Worm (Caenorhabditis elegans) whole organism, late embryonic: ENCODE results near the gene gtap-2.

Experiments
- nfya-1 ChIP-seq: sonication (generic microtip); optimal IDR thresholded peaks from 2 replicates; lab custom pipeline; 2017; ENCODE audit warnings: missing genetic modification characterization, mild to moderate bottlenecking, missing compliant biosample characterization, antibody characterized with exemption, moderate library complexity
- pha-4 ChIP-seq: fragments of 150-350 bp; optimal IDR thresholded peaks from 2 replicates; lab custom pipeline; 2018; ENCODE audit warnings: missing biosample characterization, missing genetic modification reagents, missing genetic modification characterization
- unc-42 ChIP-seq: sonication (generic microtip); optimal IDR thresholded peaks from 2 replicates; lab custom pipeline; 2016; ENCODE audit warnings: missing genotype, missing genetic modification characterization, missing compliant biosample characterization

DNA sequence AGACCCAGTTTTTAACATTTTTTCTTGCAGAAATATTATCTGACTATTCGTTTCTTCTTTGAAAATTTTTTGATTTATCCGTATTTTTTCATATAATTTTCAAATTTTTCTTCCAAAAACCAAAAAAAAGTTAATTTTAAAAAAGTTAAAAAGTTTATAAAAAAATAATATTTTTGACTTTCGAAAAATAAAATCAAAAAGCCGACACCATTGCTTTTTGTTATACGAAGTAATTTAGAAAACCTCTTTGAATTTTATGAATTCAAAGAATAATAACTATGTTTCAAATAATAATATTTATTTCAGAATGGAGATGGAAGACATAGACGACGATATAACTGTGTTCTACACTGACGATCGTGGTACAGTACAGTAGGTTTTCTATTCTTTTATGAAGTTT lies 26.5 kb downstream of the gtap-2 start, which contains the start of gene K11H3.8:
- TF ChIP-seq pha-4: no peak
- no peak for TF ChIP-seq nfya-1 (tag; lab: Kevin White, UChicago)
- TF ChIP-seq unc-42: no peak
